Worm (Caenorhabditis elegans) whole organism, L2 larva: Measurements from ENCODE around the gene Y45G5AM.4.

Source experiments
- F13H6.1 ChIP-seq: sonication (generic microtip); optimal IDR thresholded peaks from 2 replicates; lab custom pipeline; 2016; ENCODE audit warnings: missing genetic modification characterization, missing compliant biosample characterization
- R02D3.7 ChIP-seq: fragments of 150-350 bp; optimal IDR thresholded peaks from 2 replicates; lab custom pipeline; 2014; ENCODE audit warnings: missing biosample characterization, missing genetic modification characterization
- Y55F3AM.14 ChIP-seq: fragments of 200-800 bp; sonication (Bioruptor generic); optimal IDR thresholded peaks from 2 replicates; lab custom pipeline; 2018; ENCODE audit warnings: mild to moderate bottlenecking, missing genetic modification characterization, missing compliant biosample characterization
- ZK546.5 ChIP-seq: sonication (generic microtip); optimal IDR thresholded peaks from 2 replicates; lab custom pipeline; 2017; ENCODE audit warnings: missing biosample characterization, missing genetic modification characterization
- alr-1 ChIP-seq: fragments of 150-350 bp; optimal IDR thresholded peaks from 2 replicates; lab custom pipeline; 2014; ENCODE audit warnings: missing biosample characterization, missing genetic modification characterization
- aly-2 ChIP-seq: fragments of 150-350 bp; optimal IDR thresholded peaks from 2 replicates; lab custom pipeline; 2014; ENCODE audit warnings: missing biosample characterization, missing genetic modification characterization
- ama-1 ChIP-seq: fragments of 150-350 bp; optimal IDR thresholded peaks from 2 replicates; lab custom pipeline; 2018; ENCODE audit warnings: inconsistent platforms
- blmp-1 ChIP-seq: sonication (generic microtip); optimal IDR thresholded peaks from 2 replicates; lab custom pipeline; 2017; ENCODE audit warnings: missing genetic modification characterization, mild to moderate bottlenecking, missing compliant biosample characterization, antibody characterized with exemption, moderate library complexity; ENCODE audit not compliant: insufficient read depth
- ceh-16 ChIP-seq: fragments of 150-350 bp; optimal IDR thresholded peaks from 2 replicates; lab custom pipeline; 2014; ENCODE audit warnings: missing biosample characterization, missing genetic modification characterization
- ceh-82 ChIP-seq: fragments of 150-350 bp; optimal IDR thresholded peaks from 2 replicates; lab custom pipeline; 2014; ENCODE audit warnings: missing biosample characterization, missing genetic modification characterization
- crh-2 ChIP-seq: sonication (generic microtip); optimal IDR thresholded peaks from 2 replicates; lab custom pipeline; 2017; ENCODE audit warnings: missing biosample characterization, missing genetic modification characterization
- dmd-4 ChIP-seq: sonication (generic microtip); optimal IDR thresholded peaks from 2 replicates; lab custom pipeline; 2017; ENCODE audit warnings: missing biosample characterization, missing genetic modification characterization
- egl-27 ChIP-seq: sonication (generic microtip); optimal IDR thresholded peaks from 3 replicates; lab custom pipeline; 2017; ENCODE audit warnings: missing biosample characterization, missing genetic modification reagents, missing genetic modification characterization
- elt-3 ChIP-seq: sonication (generic microtip); optimal IDR thresholded peaks from 2 replicates; lab custom pipeline; 2017; ENCODE audit warnings: missing biosample characterization, missing genetic modification characterization
- fos-1 ChIP-seq: fragments of 150-350 bp; optimal IDR thresholded peaks from 2 replicates; lab custom pipeline; 2014; ENCODE audit warnings: missing biosample characterization, missing genetic modification characterization
- gmeb-1 ChIP-seq: fragments of 150-350 bp; optimal IDR thresholded peaks from 2 replicates; lab custom pipeline; 2014; ENCODE audit warnings: missing biosample characterization, missing genetic modification characterization
- lin-11 ChIP-seq: fragments of 150-350 bp; sonication (generic microtip); optimal IDR thresholded peaks from 2 replicates; lab custom pipeline; 2014; ENCODE audit warnings: missing biosample characterization, missing genetic modification characterization, inconsistent platforms, mixed read lengths
- lin-13 ChIP-seq: fragments of 150-350 bp; optimal IDR thresholded peaks from 2 replicates; lab custom pipeline; 2014; ENCODE audit warnings: missing biosample characterization, missing genetic modification reagents, missing genetic modification characterization
- lsy-2 ChIP-seq, 2 experiments: fragments of 150-350 bp in 1 of 2; sonication (generic microtip) in 1 of 2; optimal IDR thresholded peaks; 2 replicates each; lab custom pipeline; 2014 to 2017; ENCODE audit warnings: missing biosample characterization in 2 of 2, missing genetic modification characterization in 2 of 2
- mab-5 ChIP-seq: fragments of 150-350 bp; optimal IDR thresholded peaks from 2 replicates; lab custom pipeline; 2014; ENCODE audit warnings: missing biosample characterization, missing genetic modification characterization
- mbf-1 ChIP-seq: sonication (generic microtip); optimal IDR thresholded peaks from 2 replicates; lab custom pipeline; 2017; ENCODE audit warnings: missing biosample characterization, missing genetic modification characterization
- nhr-10 ChIP-seq: sonication (generic microtip); optimal IDR thresholded peaks from 2 replicates; lab custom pipeline; 2017; ENCODE audit warnings: missing biosample characterization, missing genetic modification characterization
- nhr-11 ChIP-seq: fragments of 150-350 bp; optimal IDR thresholded peaks from 2 replicates; lab custom pipeline; 2014; ENCODE audit warnings: missing biosample characterization, missing genetic modification characterization
- nhr-12 ChIP-seq: fragments of 150-350 bp; optimal IDR thresholded peaks from 2 replicates; lab custom pipeline; 2014; ENCODE audit warnings: missing biosample characterization, missing genetic modification characterization
- nhr-129 ChIP-seq: fragments of 150-350 bp; optimal IDR thresholded peaks from 2 replicates; lab custom pipeline; 2014; ENCODE audit warnings: missing biosample characterization, missing genetic modification characterization
- nhr-21 ChIP-seq: fragments of 150-350 bp; optimal IDR thresholded peaks from 2 replicates; lab custom pipeline; 2014; ENCODE audit warnings: missing biosample characterization, missing genetic modification characterization
- nhr-23 ChIP-seq: fragments of 150-350 bp; optimal IDR thresholded peaks from 2 replicates; lab custom pipeline; 2014; ENCODE audit warnings: missing biosample characterization, missing genetic modification reagents, missing genetic modification characterization
- nhr-237 ChIP-seq: fragments of 150-350 bp; optimal IDR thresholded peaks from 2 replicates; lab custom pipeline; 2014; ENCODE audit warnings: missing biosample characterization, missing genetic modification characterization
- nhr-6 ChIP-seq: fragments of 150-350 bp; optimal IDR thresholded peaks from 2 replicates; lab custom pipeline; 2014; ENCODE audit warnings: missing biosample characterization, missing genetic modification characterization
- nhr-77 ChIP-seq: fragments of 150-350 bp; optimal IDR thresholded peaks from 2 replicates; lab custom pipeline; 2014; ENCODE audit warnings: missing biosample characterization, missing genetic modification characterization
- peb-1 ChIP-seq: fragments of 150-350 bp; optimal IDR thresholded peaks from 2 replicates; lab custom pipeline; 2014; ENCODE audit warnings: missing biosample characterization, missing genetic modification characterization
- sem-4 ChIP-seq: fragments of 150-350 bp; optimal IDR thresholded peaks from 2 replicates; lab custom pipeline; 2014; ENCODE audit warnings: missing biosample characterization, missing genetic modification reagents, missing genetic modification characterization
- skn-1 ChIP-seq: sonication (generic microtip); optimal IDR thresholded peaks from 2 replicates; lab custom pipeline; 2017; ENCODE audit warnings: missing biosample characterization, missing genetic modification characterization
- sma-3 ChIP-seq: sonication (generic microtip); optimal IDR thresholded peaks from 2 replicates; lab custom pipeline; 2016; ENCODE audit warnings: missing genetic modification reagents, missing genetic modification characterization, missing compliant biosample characterization
- sma-9 ChIP-seq, 2 experiments: fragments of 150-350 bp in 1 of 2; sonication (generic microtip) in 1 of 2; optimal IDR thresholded peaks; 2 replicates each; lab custom pipeline; 2014 to 2016; ENCODE audit warnings: missing genetic modification characterization in 2 of 2, mild to moderate bottlenecking in 1 of 2, missing biosample characterization in 1 of 2, missing compliant biosample characterization in 1 of 2, missing genetic modification reagents in 1 of 2, moderate library complexity in 1 of 2
- snpc-4 ChIP-seq: fragments of 150-350 bp; optimal IDR thresholded peaks from 2 replicates; lab custom pipeline; 2014; ENCODE audit warnings: missing biosample characterization, missing genetic modification characterization
- unc-39 ChIP-seq: fragments of 150-350 bp; optimal IDR thresholded peaks from 2 replicates; lab custom pipeline; 2014; ENCODE audit warnings: missing biosample characterization, missing genetic modification characterization
- unc-55 ChIP-seq: fragments of 150-350 bp; sonication (generic microtip); optimal IDR thresholded peaks from 3 replicates; lab custom pipeline; 2014; ENCODE audit warnings: missing biosample characterization, missing genetic modification reagents, missing genetic modification characterization
- unc-62 ChIP-seq: fragments of 150-350 bp; optimal IDR thresholded peaks from 2 replicates; lab custom pipeline; 2014; ENCODE audit warnings: missing biosample characterization, missing genetic modification reagents, missing genetic modification characterization
- zag-1 ChIP-seq: fragments of 150-350 bp; optimal IDR thresholded peaks from 2 replicates; lab custom pipeline; 2014; ENCODE audit warnings: missing biosample characterization, missing genetic modification characterization
- ztf-1 ChIP-seq: fragments of 200-800 bp; sonication (Bioruptor generic); conservative IDR thresholded peaks from 2 replicates; pipeline ENCODE4 v1.3.6; 2022; ENCODE audit warnings: missing genetic modification characterization, missing compliant biosample characterization
- ztf-11 ChIP-seq: sonication (generic microtip); optimal IDR thresholded peaks from 2 replicates; lab custom pipeline; 2017; ENCODE audit warnings: missing biosample characterization, missing genetic modification characterization
- ztf-4 ChIP-seq: fragments of 150-350 bp; optimal IDR thresholded peaks from 2 replicates; lab custom pipeline; 2014; ENCODE audit warnings: missing biosample characterization, missing genetic modification characterization

Gene Y45G5AM.4

DNA sequence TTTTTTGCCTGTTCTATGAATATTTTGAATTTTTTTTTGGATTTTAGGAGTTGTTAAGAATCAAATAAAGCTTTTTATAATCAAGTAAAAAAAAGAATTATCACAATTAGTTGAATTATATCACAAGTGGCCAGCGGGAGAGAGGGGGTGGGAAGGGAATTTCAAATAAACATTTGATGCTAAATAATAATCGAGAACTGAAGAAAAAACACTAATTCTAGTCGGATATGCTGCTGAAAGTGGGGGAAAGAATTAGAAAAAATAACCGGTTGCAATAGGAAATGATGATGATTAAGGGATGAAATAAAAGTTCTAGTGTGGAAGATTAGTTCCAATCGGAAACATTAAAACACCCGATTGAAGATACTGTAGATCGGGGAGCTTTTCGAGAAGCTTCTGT lies 18.2 kb downstream of the Y45G5AM.4 start:
- TF ChIP-seq nhr-23 (tag; lab: Kevin White, UChicago) (no peak), R02D3.7 (no peak), Y55F3AM.14 (no peak), nhr-237 (tag; lab: Kevin White, UChicago) (no peak), fos-1 (tag; lab: Kevin White, UChicago) (no peak), nhr-21 (tag; lab: Kevin White, UChicago) (no peak), nhr-6 (tag; lab: Kevin White, UChicago) (no peak), zag-1 (tag; lab: Kevin White, UChicago) (no peak), mbf-1 (tag; lab: Kevin White, UChicago) (no peak), aly-2 (tag; lab: Kevin White, UChicago) (no peak), sma-3 (no peak), unc-62 (GFP tag; lab: Kevin White, UChicago) (no peak), nhr-77 (no peak), ceh-82 (tag; lab: Kevin White, UChicago) (no peak), alr-1 (tag; lab: Kevin White, UChicago) (no peak), dmd-4 (no peak), blmp-1 (tag; lab: Kevin White, UChicago) (no peak), ZK546.5 (tag; lab: Kevin White, UChicago) (no peak)

DNA sequence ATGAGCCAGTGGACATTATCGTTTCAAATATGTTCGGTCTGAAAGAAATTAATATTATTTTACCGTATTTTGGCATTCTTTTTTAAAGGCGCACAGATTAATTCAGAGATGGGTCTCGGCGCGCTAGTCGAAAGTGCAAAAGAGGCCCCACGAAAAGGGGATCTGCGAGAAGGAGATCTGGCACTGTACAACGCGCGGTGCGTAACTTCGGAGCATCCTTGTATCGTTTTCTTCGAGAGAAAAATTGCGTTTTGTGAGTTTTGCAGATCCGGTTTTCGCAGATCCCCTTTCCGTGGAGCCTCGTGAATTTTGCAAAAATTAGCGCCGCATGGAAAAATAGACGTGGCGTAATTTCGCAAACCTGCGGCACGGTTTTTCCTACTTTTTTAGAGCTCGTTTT lies 18.7 kb downstream of the Y45G5AM.4 start:
- TF ChIP-seq nhr-12 (tag; lab: Kevin White, UChicago) (no peak), skn-1 (tag; lab: Kevin White, UChicago) (no peak)

DNA sequence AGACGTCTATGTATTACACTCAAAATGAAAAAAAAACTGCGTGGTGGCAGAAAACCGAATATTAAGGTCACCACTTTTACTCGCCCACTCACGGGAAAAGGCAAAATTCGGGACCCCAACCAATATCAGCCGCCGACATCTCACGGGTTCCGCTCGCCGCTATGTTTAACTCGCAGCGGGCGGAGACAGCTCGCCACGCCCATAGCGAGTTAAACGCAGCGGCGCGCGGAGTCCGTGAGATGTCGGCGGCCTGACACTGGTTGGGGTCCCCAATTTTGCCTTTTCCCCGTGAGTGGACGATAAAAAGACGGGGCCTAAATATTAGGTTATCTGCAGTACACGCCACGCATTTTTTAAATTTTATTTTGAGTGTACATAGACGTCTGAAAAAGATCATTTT lies 19.5 kb downstream of the Y45G5AM.4 start:
- TF ChIP-seq nhr-129 (tag; lab: Kevin White, UChicago), result no peak
- TF ChIP-seq, all 48 proteins: peak for 0

DNA sequence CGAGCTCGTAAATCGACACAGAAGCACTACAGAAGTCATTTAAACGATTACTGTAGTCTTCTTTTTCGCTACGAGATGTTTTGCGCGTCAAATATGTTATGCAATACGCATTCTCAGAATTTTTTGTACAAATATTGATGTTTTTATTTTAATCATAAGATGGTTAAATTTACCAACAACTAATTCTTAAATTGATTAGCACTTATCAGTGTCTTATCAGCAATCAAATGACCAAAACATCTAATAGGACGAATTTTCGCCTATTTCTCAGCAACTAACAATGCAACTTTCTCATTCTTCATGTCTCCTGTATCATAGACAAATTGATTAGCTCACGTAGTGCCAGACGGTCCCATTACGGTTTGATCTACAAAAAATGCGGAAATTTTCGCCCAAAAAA lies 22.9 kb downstream of the Y45G5AM.4 start:
- TF ChIP-seq ztf-11 (tag; lab: Kevin White, UChicago) (no peak), fos-1 (tag; lab: Kevin White, UChicago) (peak; percentile 5)

DNA sequence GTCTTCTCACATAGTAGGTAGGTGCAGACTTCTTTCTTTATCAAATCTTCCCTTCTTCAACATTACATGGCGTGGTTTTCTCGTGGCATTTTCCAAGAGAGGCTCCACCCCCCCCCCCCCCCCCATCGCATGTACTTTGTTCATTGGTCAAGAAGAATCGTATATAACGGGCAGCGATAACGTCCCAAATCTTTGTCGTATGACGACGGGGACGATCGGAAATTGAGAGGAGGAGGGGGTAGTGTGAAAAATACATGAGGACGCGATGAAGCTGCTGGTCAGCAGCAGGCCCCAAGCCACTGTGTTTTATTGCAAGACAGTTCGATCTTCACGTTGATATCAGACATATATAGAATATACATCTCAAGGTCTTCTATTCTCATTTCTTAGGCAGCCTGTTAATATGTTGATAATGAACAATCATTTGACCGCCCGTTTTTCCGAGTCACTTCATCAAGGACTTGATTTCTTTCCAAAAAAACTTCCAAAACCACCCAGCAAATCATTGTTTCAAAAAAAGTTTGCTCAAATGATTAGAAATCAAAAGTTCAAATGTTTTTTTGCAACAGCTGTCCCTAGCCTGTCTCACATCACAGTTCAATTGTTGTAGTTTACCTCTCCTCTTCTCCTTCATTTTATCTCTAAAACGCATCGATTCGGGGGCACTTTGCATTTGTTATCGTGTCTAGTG lies 23.6 kb downstream of the Y45G5AM.4 start:
- TF ChIP-seq crh-2 (tag; lab: Kevin White, UChicago) (no peak), lin-11 (tag; lab: Kevin White, UChicago) (no peak), nhr-129 (tag; lab: Kevin White, UChicago) (no peak), blmp-1 (tag; lab: Kevin White, UChicago) (peak; percentile 44), nhr-77 (no peak), peb-1 (tag; lab: Kevin White, UChicago) (no peak), mbf-1 (tag; lab: Kevin White, UChicago) (no peak), ceh-16 (no peak), unc-39 (tag; lab: Kevin White, UChicago) (no peak), ztf-11 (tag; lab: Kevin White, UChicago) (no peak), skn-1 (tag; lab: Kevin White, UChicago) (no peak), ztf-1 (no peak), nhr-237 (tag; lab: Kevin White, UChicago) (no peak), R02D3.7 (no peak), nhr-11 (tag; lab: Kevin White, UChicago) (no peak), F13H6.1 (tag; lab: Kevin White, UChicago) (no peak), egl-27 (tag; lab: Kevin White, UChicago) (no peak), Y55F3AM.14 (no peak), mab-5 (tag; lab: Kevin White, UChicago) (no peak), dmd-4 (no peak), gmeb-1 (tag; lab: Kevin White, UChicago) (no peak), sma-3 (peak; percentile 22), unc-62 (GFP tag; lab: Kevin White, UChicago) (no peak), ztf-4 (tag; lab: Kevin White, UChicago) (no peak), snpc-4 (no peak), nhr-10 (tag; lab: Kevin White, UChicago) (no peak), unc-55 (GFP tag; lab: Kevin White, UChicago) (no peak), lin-13 (no peak), sem-4 (tag; lab: Kevin White, UChicago) (no peak), nhr-12 (tag; lab: Kevin White, UChicago) (no peak), nhr-6 (tag; lab: Kevin White, UChicago) (no peak), zag-1 (tag; lab: Kevin White, UChicago) (no peak), ZK546.5 (tag; lab: Kevin White, UChicago) (no peak), sma-9 (GFP tag; optimal IDR thresholded peaks at IDR 0.05; lab: Kevin White, UChicago) (peak; percentile 21), sma-9 (tag; optimal IDR thresholded peaks at IDR 0.05; lab: Kevin White, UChicago) (no peak), ama-1 (no peak), elt-3 (no peak), lsy-2 (tag; optimal IDR thresholded peaks at IDR 0.05; lab: Kevin White, UChicago) (no peak)
